In genomic region chrX:10789279-10789678, dm6 we compare ENCODE assay signal across 2 fruit fly cellular contexts.
TF ChIP-seq lines count a peak whose summit lies in the region.

No protein-coding gene starts in this region.

- peak; percentile 60 for TF ChIP-seq CTCF in whole organism, embryonic (GFP tag; optimal IDR thresholded peaks at IDR 0.05; lab: Kevin White, UChicago)

TF ChIP-seq in whole organism, embryonic, 481 proteins besides CTCF, POLR2A, EP300 and RAD21:
- peak; percentile 51; the same call in 1 of the 2 replicates for TF ChIP-seq Bgb (GFP tag; IDR thresholded peaks at IDR 0.05; lab: Robert Waterston, UW; ENCODE audit: partially characterized antibody)
- TF ChIP-seq CG17912 (GFP tag; optimal IDR thresholded peaks at IDR 0.05; lab: Kevin White, UChicago), result no peak

TF ChIP-seq in whole organism, pupa, 21 proteins besides CTCF, POLR2A, EP300 and RAD21:
- TF ChIP-seq D1 (tag; optimal IDR thresholded peaks at IDR 0.05; lab: Kevin White, UChicago) (peak; percentile 53), CG9948 (tag; optimal IDR thresholded peaks at IDR 0.05; lab: Kevin White, UChicago) (no peak), Pif1B (GFP tag; optimal IDR thresholded peaks at IDR 0.05; lab: Kevin White, UChicago) (no peak), gl (tag; optimal IDR thresholded peaks at IDR 0.05; lab: Kevin White, UChicago) (no peak)
